Worm (Caenorhabditis elegans) whole organism, late embryonic: ENCODE measurements around the gene mnm-2.

Experiments used
- ama-1 ChIP-seq: fragments of 150-350 bp; optimal IDR thresholded peaks from 2 replicates; lab custom pipeline; 2014
- gmeb-2 ChIP-seq: sonication (generic microtip); optimal IDR thresholded peaks from 2 replicates; lab custom pipeline; 2016; ENCODE audit warnings: missing genetic modification characterization, inconsistent platforms, missing compliant biosample characterization

- TF ChIP-seq ama-1 (no peak), gmeb-2 (no peak)
Observed at ce11 chrX:7431165-7431564, 6.5 kb upstream of the mnm-2 start, which contains the start of gene clc-2.
